Worm (Caenorhabditis elegans): ENCODE measurements around the gene zip-9.

Gene zip-9

ce11 chrV:10942161-10942560 is at the start of gene zip-9:
zip-9 (plus strand) TSS chrV:10942461.
- TF ChIP-seq pes-1 (GFP tag; IDR thresholded peaks at IDR 0.05), result no peak
- no peak for TF ChIP-seq flt-1 (GFP tag; IDR thresholded peaks at IDR 0.05)
- TF ChIP-seq tbx-11 (GFP tag; IDR thresholded peaks at IDR 0.05), result no peak
- TF ChIP-seq aly-1 (tag; optimal IDR thresholded peaks at IDR 0.05), result no peak
- TF ChIP-seq ceh-36 (tag; optimal IDR thresholded peaks at IDR 0.05), result no peak
- no peak for TF ChIP-seq ama-1 (optimal IDR thresholded peaks at IDR 0.05)
- no peak for TF ChIP-seq sea-1 (GFP tag; conservative IDR thresholded peaks at IDR 0.05)
- no peak for TF ChIP-seq scrt-1 (GFP tag; IDR thresholded peaks at IDR 0.05)
- no peak for TF ChIP-seq tbx-37 (GFP tag; conservative IDR thresholded peaks at IDR 0.05)
- TF ChIP-seq hmg-4 (GFP tag; optimal IDR thresholded peaks at IDR 0.05), result no peak
- TF ChIP-seq ets-7 (tag; optimal IDR thresholded peaks at IDR 0.05), result no peak
- no peak for TF ChIP-seq tra-4 (tag; optimal IDR thresholded peaks at IDR 0.05)
- no peak for TF ChIP-seq hnd-1 (tag; optimal IDR thresholded peaks at IDR 0.05)
- TF ChIP-seq B0310.2 (tag; optimal IDR thresholded peaks at IDR 0.05), result no peak
- TF ChIP-seq hmbx-1 (tag; optimal IDR thresholded peaks at IDR 0.05), result no peak
- no peak for TF ChIP-seq F13C5.2 (tag; optimal IDR thresholded peaks at IDR 0.05)
- TF ChIP-seq ceh-13 (GFP tag; optimal IDR thresholded peaks at IDR 0.05), result no peak

ce11 chrV:10893510-10894128 is 48.6 kb upstream of the zip-9 start, which contains the start of gene F32D8.4:
F32D8.4 (minus strand) TSS chrV:10893560.
- no peak for TF ChIP-seq sea-1 (GFP tag; conservative IDR thresholded peaks at IDR 0.05)

- TF ChIP-seq tbx-11 (GFP tag; IDR thresholded peaks at IDR 0.05) (no peak), pes-1 (GFP tag; IDR thresholded peaks at IDR 0.05) (peak; percentile 28; the same call in 1 of the 2 replicates), tbx-37 (GFP tag; conservative IDR thresholded peaks at IDR 0.05) (peak; percentile 69), F13C5.2 (tag; optimal IDR thresholded peaks at IDR 0.05) (peak; percentile 19), ceh-36 (tag; optimal IDR thresholded peaks at IDR 0.05) (no peak)
Observed at ce11 chrV:10894601-10895000, 47.7 kb upstream of the zip-9 start, which contains the start of the genes F32D8.14 and F32D8.5. F32D8.14 (minus strand) TSS chrV:10894788. F32D8.5 (plus strand) TSS chrV:10894800.

ce11 chrV:10896295-10896694 is 46.0 kb upstream of the zip-9 start, which contains the start of gene F32D8.13:
F32D8.13 (minus strand) TSS chrV:10896543.
- TF ChIP-seq ceh-13 (GFP tag; optimal IDR thresholded peaks at IDR 0.05), result no peak
- TF ChIP-seq ets-7 (tag; optimal IDR thresholded peaks at IDR 0.05), result no peak
- TF ChIP-seq B0310.2 (tag; optimal IDR thresholded peaks at IDR 0.05), result no peak
- TF ChIP-seq hmg-4 (GFP tag; optimal IDR thresholded peaks at IDR 0.05), result no peak
- no peak for TF ChIP-seq flt-1 (GFP tag; IDR thresholded peaks at IDR 0.05)
- no peak for TF ChIP-seq tbx-11 (GFP tag; IDR thresholded peaks at IDR 0.05)
- TF ChIP-seq hmbx-1 (tag; optimal IDR thresholded peaks at IDR 0.05), result no peak
- no peak for TF ChIP-seq tbx-37 (GFP tag; conservative IDR thresholded peaks at IDR 0.05)
- TF ChIP-seq sea-1 (GFP tag; conservative IDR thresholded peaks at IDR 0.05), result no peak
- no peak for TF ChIP-seq F13C5.2 (tag; optimal IDR thresholded peaks at IDR 0.05)
- TF ChIP-seq hnd-1 (tag; optimal IDR thresholded peaks at IDR 0.05), result no peak
- TF ChIP-seq tra-4 (tag; optimal IDR thresholded peaks at IDR 0.05), result no peak
- no peak for TF ChIP-seq ama-1 (optimal IDR thresholded peaks at IDR 0.05)
- no peak for TF ChIP-seq aly-1 (tag; optimal IDR thresholded peaks at IDR 0.05)
- no peak for TF ChIP-seq pes-1 (GFP tag; IDR thresholded peaks at IDR 0.05)
- no peak for TF ChIP-seq scrt-1 (GFP tag; IDR thresholded peaks at IDR 0.05)
- TF ChIP-seq ceh-36 (tag; optimal IDR thresholded peaks at IDR 0.05), result no peak

- TF ChIP-seq hmg-4 (GFP tag; optimal IDR thresholded peaks at IDR 0.05) (no peak), hnd-1 (tag; optimal IDR thresholded peaks at IDR 0.05) (no peak), aly-1 (tag; optimal IDR thresholded peaks at IDR 0.05) (no peak), ama-1 (optimal IDR thresholded peaks at IDR 0.05) (no peak), B0310.2 (tag; optimal IDR thresholded peaks at IDR 0.05) (no peak), tra-4 (tag; optimal IDR thresholded peaks at IDR 0.05) (no peak), flt-1 (GFP tag; IDR thresholded peaks at IDR 0.05) (no peak), ets-7 (tag; optimal IDR thresholded peaks at IDR 0.05) (no peak), F13C5.2 (tag; optimal IDR thresholded peaks at IDR 0.05) (no peak), sea-1 (GFP tag; conservative IDR thresholded peaks at IDR 0.05) (no peak), tbx-37 (GFP tag; conservative IDR thresholded peaks at IDR 0.05) (no peak), pes-1 (GFP tag; IDR thresholded peaks at IDR 0.05) (no peak), scrt-1 (GFP tag; IDR thresholded peaks at IDR 0.05) (no peak), tbx-11 (GFP tag; IDR thresholded peaks at IDR 0.05) (no peak), ceh-13 (GFP tag; optimal IDR thresholded peaks at IDR 0.05) (no peak), hmbx-1 (tag; optimal IDR thresholded peaks at IDR 0.05) (no peak), ceh-36 (tag; optimal IDR thresholded peaks at IDR 0.05) (no peak)
Observed at ce11 chrV:10896706-10897105, 45.6 kb upstream of the zip-9 start.

DNA sequence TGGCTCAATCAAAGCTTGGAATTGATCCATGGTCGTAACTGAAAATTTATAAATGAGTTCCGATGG is 45.3 kb upstream of the zip-9 start, which contains the start of gene sec-61.G:
Gene sec-61.G, minus strand, starts transcription at position 38 of the 66 bp plus-strand sequence.
- TF ChIP-seq tbx-37 (GFP tag; conservative IDR thresholded peaks at IDR 0.05), result no peak
- TF ChIP-seq hmbx-1 (tag; optimal IDR thresholded peaks at IDR 0.05), result no peak
- no peak for TF ChIP-seq hmg-4 (GFP tag; optimal IDR thresholded peaks at IDR 0.05)
- no peak for TF ChIP-seq ceh-36 (tag; optimal IDR thresholded peaks at IDR 0.05)
- TF ChIP-seq B0310.2 (tag; optimal IDR thresholded peaks at IDR 0.05), result no peak
- no peak for TF ChIP-seq hnd-1 (tag; optimal IDR thresholded peaks at IDR 0.05)
- TF ChIP-seq flt-1 (GFP tag; IDR thresholded peaks at IDR 0.05), result no peak
- no peak for TF ChIP-seq sea-1 (GFP tag; conservative IDR thresholded peaks at IDR 0.05)
- TF ChIP-seq tbx-11 (GFP tag; IDR thresholded peaks at IDR 0.05), result no peak
- no peak for TF ChIP-seq ceh-13 (GFP tag; optimal IDR thresholded peaks at IDR 0.05)
- TF ChIP-seq aly-1 (tag; optimal IDR thresholded peaks at IDR 0.05), result no peak
- no peak for TF ChIP-seq ama-1 (optimal IDR thresholded peaks at IDR 0.05)
- TF ChIP-seq tra-4 (tag; optimal IDR thresholded peaks at IDR 0.05), result no peak

DNA sequence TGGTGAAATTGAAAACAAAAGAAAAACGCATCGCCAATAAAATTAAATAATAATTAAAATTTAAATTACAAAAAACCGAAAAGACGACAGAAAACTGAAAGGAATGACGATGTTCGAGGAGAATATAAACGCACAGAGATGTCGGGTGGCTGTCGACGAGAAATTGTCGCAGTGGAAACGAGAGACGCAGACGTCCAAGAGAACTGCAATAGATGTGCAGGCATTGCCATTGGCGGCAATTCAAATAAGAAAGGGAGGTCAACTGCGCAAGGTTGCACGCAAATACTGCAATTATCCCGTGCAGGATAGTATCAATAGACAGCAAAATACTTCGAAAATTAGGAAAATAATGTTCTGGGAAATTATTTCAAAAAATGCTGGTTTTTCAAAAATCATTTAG is 45.1 kb upstream of the zip-9 start:
- TF ChIP-seq aly-1 (tag; optimal IDR thresholded peaks at IDR 0.05), result no peak
- TF ChIP-seq tbx-11 (GFP tag; IDR thresholded peaks at IDR 0.05), result peak; percentile 58; the same call in 1 of the 2 replicates
- TF ChIP-seq ets-7 (tag; optimal IDR thresholded peaks at IDR 0.05), result no peak
- TF ChIP-seq pes-1 (GFP tag; IDR thresholded peaks at IDR 0.05), result no peak; the same call in none of the 2 replicates
- peak; percentile 76 for TF ChIP-seq flt-1 (GFP tag; IDR thresholded peaks at IDR 0.05)
- TF ChIP-seq hnd-1 (tag; optimal IDR thresholded peaks at IDR 0.05), result peak; percentile 53
- TF ChIP-seq ama-1 (optimal IDR thresholded peaks at IDR 0.05), result no peak
- TF ChIP-seq tra-4 (tag; optimal IDR thresholded peaks at IDR 0.05), result no peak
- peak; percentile 61 for TF ChIP-seq tbx-37 (GFP tag; conservative IDR thresholded peaks at IDR 0.05)
- peak; percentile 68; the same call in 1 of the 2 replicates for TF ChIP-seq sea-1 (GFP tag; conservative IDR thresholded peaks at IDR 0.05)
- TF ChIP-seq hmg-4 (GFP tag; optimal IDR thresholded peaks at IDR 0.05), result peak; percentile 82
- TF ChIP-seq ceh-13 (GFP tag; optimal IDR thresholded peaks at IDR 0.05), result no peak
- TF ChIP-seq F13C5.2 (tag; optimal IDR thresholded peaks at IDR 0.05), result peak; percentile 93
- TF ChIP-seq ceh-36 (tag; optimal IDR thresholded peaks at IDR 0.05), result no peak
- TF ChIP-seq scrt-1 (GFP tag; IDR thresholded peaks at IDR 0.05), result peak; percentile 46; the same call in 1 of the 2 replicates
- TF ChIP-seq B0310.2 (tag; optimal IDR thresholded peaks at IDR 0.05), result peak; percentile 25
- TF ChIP-seq hmbx-1 (tag; optimal IDR thresholded peaks at IDR 0.05), result no peak
